Fruit fly (Drosophila melanogaster): Measurements from ENCODE around the gene Cul3.

DNA sequence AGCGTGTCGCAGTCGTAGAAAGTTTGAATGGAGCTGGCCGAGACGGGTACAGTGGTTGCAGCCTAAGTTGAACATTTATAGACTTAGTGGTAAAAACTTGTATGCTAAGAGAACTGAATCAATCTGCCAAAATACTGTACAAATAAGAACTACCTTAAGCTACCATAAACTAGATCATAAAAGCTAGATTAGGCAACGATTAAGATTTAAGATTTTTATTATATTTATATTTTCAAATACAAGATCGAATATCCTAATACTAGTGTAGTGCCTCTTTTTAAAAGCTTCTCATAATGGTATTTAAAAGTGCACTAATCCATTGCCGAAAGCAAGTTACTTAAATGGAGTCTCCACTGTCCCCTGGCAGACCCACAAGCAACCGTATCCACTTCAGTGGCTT, 49.6 kb upstream of the Cul3 start:
- TF ChIP-seq Dll (optimal IDR thresholded peaks at IDR 0.05) (no peak), psq (optimal IDR thresholded peaks at IDR 0.05) (no peak), pan (optimal IDR thresholded peaks at IDR 0.05) (no peak), CG8478 (optimal IDR thresholded peaks at IDR 0.05) (no peak), EcR (GFP tag; optimal IDR thresholded peaks at IDR 0.05) (no peak), usp (GFP tag; optimal IDR thresholded peaks at IDR 0.05) (no peak)
